Worm (Caenorhabditis elegans): ENCODE measurements around the gene abu-10.

DNA sequence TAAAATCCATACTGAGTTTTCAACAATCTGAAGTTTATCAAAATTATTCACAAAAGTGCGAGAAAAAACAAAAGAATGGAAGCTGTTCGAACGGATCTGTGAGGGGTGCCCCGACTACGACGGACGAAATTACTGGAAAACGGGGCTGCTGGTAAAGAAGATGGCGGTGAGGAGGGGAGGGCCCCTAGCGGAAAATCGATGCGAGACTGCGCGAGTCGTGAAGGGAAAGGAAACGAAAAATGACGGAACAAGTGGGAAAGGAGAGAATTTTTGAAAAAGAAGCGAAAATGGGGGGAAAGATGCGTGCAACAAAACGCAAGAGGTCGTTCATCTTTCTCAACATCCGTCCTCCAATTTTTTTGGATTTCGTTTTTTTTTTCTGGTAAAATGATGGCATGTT is 4.8 kb downstream of the abu-10 start:
- TF ChIP-seq dpl-1 (GFP tag; optimal IDR thresholded peaks at IDR 0.05): no peak
- TF ChIP-seq mep-1 (tag; optimal IDR thresholded peaks at IDR 0.05): no peak
- TF ChIP-seq elt-2 (tag; optimal IDR thresholded peaks at IDR 0.05): no peak
- TF ChIP-seq skn-1 (tag; optimal IDR thresholded peaks at IDR 0.05): no peak
- no peak for TF ChIP-seq ces-1 (GFP tag; optimal IDR thresholded peaks at IDR 0.05)
- TF ChIP-seq lin-39 (tag; optimal IDR thresholded peaks at IDR 0.05): no peak
- TF ChIP-seq lsy-2 (tag; optimal IDR thresholded peaks at IDR 0.05): no peak
- TF ChIP-seq jun-1 (tag; optimal IDR thresholded peaks at IDR 0.05): no peak
- TF ChIP-seq irx-1 (tag; optimal IDR thresholded peaks at IDR 0.05): no peak
- TF ChIP-seq ceh-82 (tag; optimal IDR thresholded peaks at IDR 0.05): peak in 2 of 3 experiments; percentile 14 to 48
- TF ChIP-seq snpc-4 (tag; optimal IDR thresholded peaks at IDR 0.05): no peak
- TF ChIP-seq nhr-12 (tag; optimal IDR thresholded peaks at IDR 0.05): no peak
- TF ChIP-seq nhr-19 (GFP tag; conservative IDR thresholded peaks at IDR 0.05): no peak
- TF ChIP-seq nhr-47 (tag; optimal IDR thresholded peaks at IDR 0.05): no peak
